Fruit fly (Drosophila melanogaster) Kc167 (cell line): ENCODE data around the gene CG7778.

Experiments
- Myc ChIP-seq: fragments of >200 bp; optimal IDR thresholded peaks from 2 replicates; lab custom pipeline; 2017; ENCODE audit warnings: missing external identifiers
- h ChIP-seq: fragments of >200 bp; optimal IDR thresholded peaks from 3 replicates; lab custom pipeline; 2018; ENCODE audit warnings: missing external identifiers
- psq ChIP-seq: fragments of >200 bp; optimal IDR thresholded peaks from 2 replicates; lab custom pipeline; 2017; ENCODE audit warnings: missing external identifiers

DNA sequence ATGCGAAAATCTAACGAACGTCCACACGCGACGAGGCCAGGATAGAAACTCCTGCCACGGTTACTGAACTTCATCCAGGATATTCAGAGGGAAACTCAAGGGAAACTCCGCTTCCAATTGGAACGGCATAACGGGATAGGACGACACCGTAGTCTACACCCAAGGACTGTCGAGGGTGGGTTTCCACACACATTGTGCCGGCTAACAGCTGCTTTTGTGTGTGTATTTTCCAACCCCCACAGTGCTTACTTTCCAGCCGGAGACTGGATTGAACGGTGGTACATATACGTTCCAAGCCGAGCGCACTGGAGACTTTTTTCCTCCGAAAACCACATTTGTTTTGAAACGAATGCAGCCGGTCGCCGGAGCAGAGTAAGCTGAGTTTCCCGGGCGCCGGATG is 49.4 kb upstream of the CG7778 start:
- TF ChIP-seq Myc (lab: Kevin White, UChicago) (no peak), h (lab: Kevin White, UChicago) (no peak), psq (lab: Kevin White, UChicago) (no peak)
